Worm (Caenorhabditis elegans) whole organism, L4 larva: ENCODE data around the gene F26F2.10.

Experiments used
- ces-1 ChIP-seq: fragments of 150-350 bp; sonication (generic microtip); optimal IDR thresholded peaks from 4 replicates; lab custom pipeline; 2014; ENCODE audit warnings: missing biosample characterization, missing genetic modification reagents, missing genetic modification characterization
- mep-1 ChIP-seq: fragments of 150-350 bp; sonication (generic microtip); optimal IDR thresholded peaks from 3 replicates; lab custom pipeline; 2014; ENCODE audit warnings: missing biosample characterization, missing genetic modification characterization
- nhr-11 ChIP-seq: fragments of 150-350 bp; optimal IDR thresholded peaks from 2 replicates; lab custom pipeline; 2014; ENCODE audit warnings: missing biosample characterization, missing genetic modification characterization
- nhr-237 ChIP-seq: sonication (generic microtip); optimal IDR thresholded peaks from 2 replicates; lab custom pipeline; 2017; ENCODE audit warnings: missing biosample characterization, missing genetic modification characterization
- nhr-41 ChIP-seq: fragments of 200-800 bp; sonication (Bioruptor generic); IDR thresholded peaks from 2 replicates; pipeline ENCODE4 v1.3.6; 2022; ENCODE audit warnings: missing genetic modification reagents, missing genetic modification characterization, missing compliant biosample characterization
- nhr-76 ChIP-seq: fragments of 150-350 bp; optimal IDR thresholded peaks from 2 replicates; lab custom pipeline; 2014; ENCODE audit warnings: missing biosample characterization, missing genetic modification characterization
- nhr-77 ChIP-seq: fragments of 150-350 bp; optimal IDR thresholded peaks from 2 replicates; lab custom pipeline; 2014; ENCODE audit warnings: missing biosample characterization, missing genetic modification characterization
- php-3 ChIP-seq: fragments of 200-800 bp; sonication (Bioruptor generic); IDR thresholded peaks from 2 replicates; pipeline ENCODE4 v1.3.6; 2022; ENCODE audit warnings: missing genetic modification reagents, missing genetic modification characterization, missing compliant biosample characterization
- pqm-1 ChIP-seq: sonication (generic microtip); optimal IDR thresholded peaks from 2 replicates; lab custom pipeline; 2017; ENCODE audit warnings: missing biosample characterization, missing genetic modification characterization
- vab-7 ChIP-seq: fragments of 200-800 bp; sonication (Bioruptor generic); IDR thresholded peaks from 2 replicates; pipeline ENCODE4 v1.3.6; 2022; ENCODE audit warnings: missing genetic modification reagents, missing genetic modification characterization, missing compliant biosample characterization

ce11 chrV:20594746-20595145, at the start of gene F26F2.10:
- TF ChIP-seq nhr-76 (tag; lab: Kevin White, UChicago) (no peak), nhr-237 (tag; lab: Kevin White, UChicago) (no peak), nhr-11 (no peak), nhr-77 (no peak), ces-1 (GFP tag; lab: Kevin White, UChicago) (no peak), nhr-41 (GFP tag; lab: Robert Waterston, UW) (no peak), pqm-1 (tag; lab: Kevin White, UChicago) (no peak), mep-1 (tag; lab: Kevin White, UChicago) (no peak), php-3 (GFP tag; lab: Robert Waterston, UW) (no peak), vab-7 (GFP tag; lab: Robert Waterston, UW) (no peak)
